Worm (Caenorhabditis elegans): ENCODE data around the gene ttr-59.

DNA sequence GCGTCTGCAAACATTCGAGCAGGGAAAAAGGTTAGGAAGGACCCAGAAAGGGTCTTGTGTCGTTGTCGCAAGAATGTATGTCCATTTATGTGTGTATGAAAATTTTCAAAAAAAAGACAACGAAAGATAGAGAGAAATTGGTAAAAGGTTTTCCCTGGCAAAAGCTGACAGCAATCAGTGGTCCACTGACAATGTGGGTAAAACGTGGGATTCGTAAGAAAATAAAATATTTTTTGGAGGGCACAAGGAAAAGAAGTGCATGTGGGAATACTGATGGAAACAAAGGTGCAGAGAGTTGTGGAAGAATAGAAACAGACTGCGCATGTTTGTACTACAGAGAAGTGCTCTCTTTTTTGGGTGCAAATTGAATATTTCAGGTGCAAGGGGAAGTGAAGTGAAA is 46.5 kb upstream of the ttr-59 start:
- TF ChIP-seq ref-1 (GFP tag; conservative IDR thresholded peaks at IDR 0.05) (no peak), T22C8.4 (GFP tag; IDR thresholded peaks at IDR 0.05) (no peak), flt-1 (GFP tag; IDR thresholded peaks at IDR 0.05) (no peak), klf-2 (GFP tag; conservative IDR thresholded peaks at IDR 0.05) (no peak), cog-1 (tag; optimal IDR thresholded peaks at IDR 0.05) (no peak), ztf-23 (GFP tag; IDR thresholded peaks at IDR 0.05) (no peak), med-1 (GFP tag; optimal IDR thresholded peaks at IDR 0.05; ENCODE audit: insufficient read depth) (no peak), ztf-29 (GFP tag; IDR thresholded peaks at IDR 0.05) (no peak)

All from whole organism, midembryonic.